Fruit fly (Drosophila melanogaster) S2 (cell line): ENCODE data around the gene CG33080.

ENCODE experiments used
- CG8478 ChIP-seq: fragments of >200 bp; optimal IDR thresholded peaks from 2 replicates; lab custom pipeline; 2018
- CTCF ChIP-seq, 2 experiments: fragments of >200 bp; optimal IDR thresholded peaks; 2 replicates each; lab custom pipeline; 2018

- TF ChIP-seq CG8478 (lab: Kevin White, UChicago) = no peak
- TF ChIP-seq CTCF (optimal IDR thresholded peaks at IDR 0.05; lab: Kevin White, UChicago) = no peak
Observed at dm6 chrX:5714786-5715185, 2.8 kb downstream of the CG33080 start.
